Fruit fly (Drosophila melanogaster) Kc167 (cell line): ENCODE results near the gene Rtnl1.

Experiments used
- insv ChIP-seq: fragments of >200 bp; optimal IDR thresholded peaks from 3 replicates; lab custom pipeline; 2018; ENCODE audit warnings: missing external identifiers
- psq ChIP-seq: fragments of >200 bp; optimal IDR thresholded peaks from 2 replicates; lab custom pipeline; 2017; ENCODE audit warnings: missing external identifiers

dm6 chr2L:5046261-5046660 lies 36.7 kb upstream of the Rtnl1 start:
- TF ChIP-seq insv (no peak), psq (lab: Kevin White, UChicago) (no peak)
